Fruit fly (Drosophila melanogaster) whole organism, embryonic: ENCODE measurements around the gene CG44040.

Source experiments
- BtbVII ChIP-seq: fragments of 200-800 bp; sonication (Bioruptor generic); optimal IDR thresholded peaks from 3 replicates; lab custom pipeline; 2017; ENCODE audit warnings: missing biosample characterization, mild to moderate bottlenecking, missing genetic modification characterization
- CG10321 ChIP-seq: fragments of 200-800 bp; sonication (Bioruptor generic); IDR thresholded peaks from 2 replicates; pipeline ENCODE4 v1.3.6; 2022; ENCODE audit warnings: missing biosample characterization, missing genetic modification characterization
- CG10654 ChIP-seq: fragments of 200-800 bp; sonication (Bioruptor generic); optimal IDR thresholded peaks from 2 replicates; lab custom pipeline; 2016; ENCODE audit warnings: missing biosample characterization, missing genetic modification characterization
- CG11723 ChIP-seq: fragments of 200-800 bp; sonication (Bioruptor generic); optimal IDR thresholded peaks from 2 replicates; lab custom pipeline; 2017; ENCODE audit warnings: missing biosample characterization, mild to moderate bottlenecking, missing genetic modification characterization
- CG12104 ChIP-seq: fragments of 200-800 bp; sonication (Bioruptor generic); optimal IDR thresholded peaks from 3 replicates; lab custom pipeline; 2016; ENCODE audit warnings: missing biosample characterization, missing genetic modification characterization
- CG1233 ChIP-seq: fragments of 200-800 bp; sonication (Bioruptor generic); optimal IDR thresholded peaks from 4 replicates; lab custom pipeline; 2018; ENCODE audit warnings: missing biosample characterization, mild to moderate bottlenecking, missing genetic modification characterization
- CG13775 ChIP-seq: fragments of 200-800 bp; sonication (Bioruptor generic); optimal IDR thresholded peaks from 3 replicates; lab custom pipeline; 2017; ENCODE audit warnings: missing biosample characterization, mild to moderate bottlenecking, missing genetic modification characterization
- CG15073 ChIP-seq: fragments of 200-800 bp; sonication (Bioruptor generic); optimal IDR thresholded peaks from 2 replicates; lab custom pipeline; 2016; ENCODE audit warnings: missing biosample characterization, missing genetic modification characterization
- CG1529 ChIP-seq: fragments of 200-800 bp; sonication (Bioruptor generic); optimal IDR thresholded peaks from 3 replicates; lab custom pipeline; 2018; ENCODE audit warnings: missing biosample characterization, missing genetic modification characterization
- CG15601 ChIP-seq: fragments of 200-800 bp; sonication (Bioruptor generic); optimal IDR thresholded peaks from 3 replicates; lab custom pipeline; 2019; ENCODE audit warnings: missing biosample characterization, mild to moderate bottlenecking, missing genetic modification characterization, moderate library complexity
- CG1603 ChIP-seq: fragments of 200-800 bp; sonication (Bioruptor generic); optimal IDR thresholded peaks from 2 replicates; lab custom pipeline; 2019; ENCODE audit warnings: missing biosample characterization, mild to moderate bottlenecking, missing genetic modification characterization, moderate library complexity
- CG17385 ChIP-seq: fragments of 200-800 bp; sonication (Bioruptor generic); optimal IDR thresholded peaks from 3 replicates; lab custom pipeline; 2018; ENCODE audit warnings: missing biosample characterization, mild to moderate bottlenecking, missing genetic modification characterization
- CG17568 ChIP-seq: fragments of 200-800 bp; sonication (Bioruptor generic); optimal IDR thresholded peaks from 2 replicates; lab custom pipeline; 2018; ENCODE audit warnings: missing biosample characterization, mild to moderate bottlenecking, missing genetic modification characterization, moderate library complexity
- CG17829 ChIP-seq: fragments of 200-800 bp; optimal IDR thresholded peaks from 2 replicates; lab custom pipeline; 2019; ENCODE audit warnings: missing biosample characterization, mild to moderate bottlenecking, missing genetic modification characterization, moderate library complexity
- CG1792 ChIP-seq: fragments of 200-800 bp; sonication (Bioruptor generic); optimal IDR thresholded peaks from 2 replicates; lab custom pipeline; 2016; ENCODE audit warnings: missing biosample characterization, missing genetic modification characterization
- CG31441 ChIP-seq: fragments of 200-800 bp; sonication (Bioruptor generic); IDR thresholded peaks from 2 replicates; pipeline ENCODE4 v1.3.6; 2022; ENCODE audit warnings: missing biosample characterization, missing genetic modification characterization
- CG33213 ChIP-seq: fragments of 200-800 bp; sonication (Bioruptor generic); optimal IDR thresholded peaks from 3 replicates; lab custom pipeline; 2016; ENCODE audit warnings: missing biosample characterization, missing genetic modification characterization
- CG6175 ChIP-seq: fragments of 200-800 bp; sonication (Bioruptor generic); IDR thresholded peaks from 3 replicates; pipeline ENCODE4 v1.3.6; 2022; ENCODE audit warnings: missing biosample characterization, missing genetic modification characterization
- CG9437 ChIP-seq: fragments of 200-800 bp; sonication (Bioruptor generic); optimal IDR thresholded peaks from 2 replicates; lab custom pipeline; 2018; ENCODE audit warnings: missing biosample characterization, mild to moderate bottlenecking, missing genetic modification characterization
- CG9727 ChIP-seq: fragments of 200-800 bp; sonication (Bioruptor generic); optimal IDR thresholded peaks from 3 replicates; lab custom pipeline; 2017; ENCODE audit warnings: missing biosample characterization, mild to moderate bottlenecking, missing genetic modification characterization
- Deaf1 ChIP-seq: fragments of 200-800 bp; optimal IDR thresholded peaks from 3 replicates; lab custom pipeline; 2019; ENCODE audit warnings: missing biosample characterization, mild to moderate bottlenecking, missing genetic modification characterization, moderate library complexity
- Dref ChIP-seq: fragments of 200-800 bp; sonication (Bioruptor generic); IDR thresholded peaks from 2 replicates; pipeline ENCODE4 v1.3.6; 2022; ENCODE audit warnings: missing biosample characterization, missing genetic modification characterization
- Ets65A ChIP-seq: fragments of 200-800 bp; sonication (Bioruptor generic); peaks from one replicate; lab custom pipeline; 2016; ENCODE audit warnings: missing biosample characterization, missing genetic modification characterization
- Gug ChIP-seq: fragments of 200-800 bp; sonication (Bioruptor generic); IDR thresholded peaks from 4 replicates; pipeline ENCODE4 v1.3.6; 2022; ENCODE audit warnings: missing biosample characterization, missing genetic modification characterization
- Hr3 ChIP-seq: fragments of 200-800 bp; sonication (Bioruptor generic); optimal IDR thresholded peaks from 3 replicates; lab custom pipeline; 2016; ENCODE audit warnings: missing biosample characterization, missing genetic modification characterization
- Hr78 ChIP-seq, 2 experiments: fragments of 200-800 bp in 1 of 2; fragments of >200 bp in 1 of 2; sonication (Bioruptor generic) in 1 of 2; optimal IDR thresholded peaks; 2 replicates each; lab custom pipeline; 2017 to 2019; ENCODE audit warnings: missing biosample characterization in 2 of 2, missing genetic modification characterization in 2 of 2, mild to moderate bottlenecking in 1 of 2, moderate library complexity in 1 of 2
- Meics ChIP-seq: fragments of 200-800 bp; sonication (Bioruptor generic); optimal IDR thresholded peaks from 2 replicates; lab custom pipeline; 2017; ENCODE audit warnings: missing biosample characterization, mild to moderate bottlenecking, missing genetic modification characterization
- Mes4 ChIP-seq: fragments of 200-800 bp; sonication (Bioruptor generic); optimal IDR thresholded peaks from 2 replicates; lab custom pipeline; 2016; ENCODE audit warnings: missing biosample characterization, missing genetic modification characterization
- Myb ChIP-seq: fragments of 200-800 bp; sonication (Bioruptor generic); optimal IDR thresholded peaks from 2 replicates; lab custom pipeline; 2016; ENCODE audit warnings: missing biosample characterization, missing genetic modification characterization
- Nf-YB ChIP-seq: fragments of 200-800 bp; sonication (Bioruptor generic); optimal IDR thresholded peaks from 3 replicates; lab custom pipeline; 2019; ENCODE audit warnings: missing biosample characterization, mild to moderate bottlenecking, missing genetic modification characterization, moderate library complexity
- NfI ChIP-seq: fragments of 200-800 bp; sonication (Bioruptor generic); optimal IDR thresholded peaks from 3 replicates; lab custom pipeline; 2018; ENCODE audit warnings: missing biosample characterization, mild to moderate bottlenecking, missing genetic modification characterization, moderate library complexity
- Oli ChIP-seq: fragments of 200-800 bp; sonication (Bioruptor generic); optimal IDR thresholded peaks from 2 replicates; lab custom pipeline; 2018; ENCODE audit warnings: missing biosample characterization, mild to moderate bottlenecking, missing genetic modification characterization, moderate library complexity
- Optix ChIP-seq: fragments of 200-800 bp; sonication (Bioruptor generic); IDR thresholded peaks from 3 replicates; pipeline ENCODE4 v1.3.6; 2022; ENCODE audit warnings: missing biosample characterization, missing genetic modification characterization
- Ptx1 ChIP-seq: fragments of 200-800 bp; sonication (Bioruptor generic); IDR thresholded peaks from 2 replicates; pipeline ENCODE4 v1.3.6; 2022; ENCODE audit warnings: missing biosample characterization, missing genetic modification characterization
- Xbp1 ChIP-seq: fragments of 200-800 bp; sonication (Bioruptor generic); optimal IDR thresholded peaks from 3 replicates; lab custom pipeline; 2016; ENCODE audit warnings: missing biosample characterization, mild to moderate bottlenecking, missing genetic modification characterization
- br ChIP-seq: fragments of >200 bp; optimal IDR thresholded peaks from 2 replicates; lab custom pipeline; 2017
- btn ChIP-seq: fragments of 200-800 bp; sonication (Bioruptor generic); optimal IDR thresholded peaks from 2 replicates; lab custom pipeline; 2016; ENCODE audit warnings: missing biosample characterization, missing genetic modification characterization
- ci ChIP-seq: fragments of 200-800 bp; sonication (Bioruptor generic); IDR thresholded peaks from 3 replicates; pipeline ENCODE4 v1.3.6; 2022; ENCODE audit warnings: missing biosample characterization, missing genetic modification characterization
- cwo ChIP-seq: fragments of 200-800 bp; sonication (Bioruptor generic); optimal IDR thresholded peaks from 3 replicates; lab custom pipeline; 2017; ENCODE audit warnings: missing biosample characterization, missing genetic modification characterization, mild to moderate bottlenecking, moderate library complexity, missing genetic modification reagents
- en ChIP-seq: fragments of 200-800 bp; sonication (Bioruptor generic); optimal IDR thresholded peaks from 2 replicates; lab custom pipeline; 2016; ENCODE audit warnings: missing biosample characterization, missing genetic modification characterization
- grn ChIP-seq: fragments of 200-800 bp; sonication (Bioruptor generic); optimal IDR thresholded peaks from 3 replicates; lab custom pipeline; 2017; ENCODE audit warnings: missing biosample characterization, missing genetic modification characterization
- kah ChIP-seq: fragments of 200-800 bp; sonication (Bioruptor generic); optimal IDR thresholded peaks from 2 replicates; lab custom pipeline; 2018; ENCODE audit warnings: missing biosample characterization, mild to moderate bottlenecking, missing genetic modification characterization
- phol ChIP-seq: fragments of 200-800 bp; sonication (Bioruptor generic); optimal IDR thresholded peaks from 3 replicates; lab custom pipeline; 2018; ENCODE audit warnings: missing biosample characterization, mild to moderate bottlenecking, missing genetic modification characterization, moderate library complexity
- row ChIP-seq: fragments of 200-800 bp; sonication (Bioruptor generic); IDR thresholded peaks from 3 replicates; pipeline ENCODE4 v1.3.6; 2022; ENCODE audit warnings: missing biosample characterization, missing genetic modification characterization
- sc ChIP-seq, 3 experiments: fragments of >200 bp in 2 of 3; fragments of 200-800 bp in 1 of 3; sonication (Bioruptor generic) in 1 of 3; optimal IDR thresholded peaks; 2 replicates in 2 of 3; 3 replicates in 1 of 3; lab custom pipeline; 2017; ENCODE audit warnings: mild to moderate bottlenecking in 1 of 3, missing biosample characterization in 1 of 3, missing genetic modification characterization in 1 of 3, missing genetic modification reagents in 1 of 3
- sim ChIP-seq: fragments of 200-800 bp; sonication (Bioruptor generic); IDR thresholded peaks from 2 replicates; pipeline ENCODE4 v1.3.6; 2022; ENCODE audit warnings: missing biosample characterization, missing genetic modification characterization
- slp2 ChIP-seq: fragments of 200-800 bp; sonication (Bioruptor generic); optimal IDR thresholded peaks from 2 replicates; lab custom pipeline; 2016; ENCODE audit warnings: missing biosample characterization, missing genetic modification characterization
- sna ChIP-seq: fragments of 200-800 bp; sonication (Bioruptor generic); IDR thresholded peaks from 2 replicates; pipeline ENCODE4 v1.3.6; 2022; ENCODE audit warnings: missing biosample characterization, missing genetic modification characterization; ENCODE audit not compliant: partially characterized antibody
- toy ChIP-seq: fragments of 200-800 bp; sonication (Bioruptor generic); IDR thresholded peaks from 2 replicates; pipeline ENCODE4 v1.3.6; 2022; ENCODE audit warnings: missing biosample characterization, missing genetic modification characterization

The CG44040 gene

DNA sequence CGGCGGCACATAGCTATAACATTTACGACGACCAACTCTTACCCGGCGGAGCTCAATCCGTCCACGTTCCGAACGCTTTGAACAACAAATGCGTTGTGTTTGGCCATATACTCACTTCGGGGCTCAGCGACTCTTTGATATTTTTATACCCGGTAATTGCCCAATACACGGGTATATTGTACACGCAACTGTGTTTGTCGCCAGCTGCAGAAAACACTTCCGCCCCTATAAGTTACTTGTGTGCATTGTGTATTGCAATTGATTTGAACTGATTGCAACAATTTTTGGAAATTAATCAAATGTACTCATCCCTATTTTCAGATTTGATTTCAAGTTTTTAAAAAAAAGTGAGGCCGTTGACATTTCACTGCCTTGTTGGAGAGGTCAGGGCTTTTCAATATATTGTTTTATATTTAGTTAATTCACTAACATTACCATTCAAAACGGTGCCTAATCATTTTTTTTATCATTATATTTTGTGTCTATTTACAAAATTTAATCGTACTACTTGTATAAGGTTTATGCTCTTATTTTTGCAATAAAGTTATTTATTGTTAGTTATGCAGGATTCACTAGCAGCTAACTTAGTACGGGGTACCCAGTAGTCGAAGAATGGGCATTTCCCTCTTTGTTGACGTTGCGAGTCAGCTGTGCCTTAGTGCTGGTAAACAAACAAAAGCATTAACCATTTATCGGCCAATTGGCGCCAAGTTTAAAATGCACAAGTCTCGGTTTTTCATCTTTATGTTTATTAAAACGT, 22.9 kb downstream of the CG44040 start, which contains the start of gene Nagk (continued):
- TF ChIP-seq CG9437 (GFP tag; lab: Kevin White, UChicago) (peak; percentile 79), Gug (GFP tag; lab: Robert Waterston, UW) (peak; percentile 59; the same call in 2 of the 4 replicates), Myb (GFP tag; lab: Kevin White, UChicago) (peak; percentile 33), NfI (peak; percentile 45), phol (tag; lab: Kevin White, UChicago) (peak; percentile 66), CG6175 (no peak), CG12104 (GFP tag; lab: Kevin White, UChicago) (peak; percentile 77), CG10321 (no peak), Hr78 (GFP tag; optimal IDR thresholded peaks at IDR 0.05; lab: Kevin White, UChicago) (peak in 1 of 2 experiments; percentile 48), CG31441 (GFP tag; lab: Robert Waterston, UW) (peak; percentile 70), CG11723 (GFP tag; lab: Kevin White, UChicago) (peak; percentile 53), BtbVII (peak; percentile 65), CG1529 (GFP tag; lab: Kevin White, UChicago) (peak; percentile 47), CG10654 (GFP tag; lab: Kevin White, UChicago) (peak; percentile 38), CG1792 (GFP tag; lab: Kevin White, UChicago) (peak; percentile 37), CG33213 (peak; percentile 29), Xbp1 (GFP tag; lab: Kevin White, UChicago) (peak; percentile 64), CG17829 (tag; lab: Kevin White, UChicago) (peak; percentile 39), CG13775 (GFP tag; lab: Kevin White, UChicago) (peak; percentile 79), slp2 (peak; percentile 46), Dref (GFP tag; lab: Robert Waterston, UW) (peak; percentile 56), ci (GFP tag; lab: Robert Waterston, UW) (peak; percentile 71), Mes4 (GFP tag; lab: Kevin White, UChicago) (peak; percentile 31), CG15601 (tag; lab: Kevin White, UChicago) (peak; percentile 14), sim (GFP tag; lab: Robert Waterston, UW) (no peak), row (peak; percentile 86), Hr3 (peak; percentile 77), CG17568 (no peak), br (lab: Kevin White, UChicago) (no peak), Ptx1 (GFP tag; lab: Robert Waterston, UW) (0 out of 2 replicates have a peak, but pooled peaks have one; percentile 39), Meics (GFP tag; lab: Kevin White, UChicago) (peak; percentile 81), CG15073 (no peak), btn (GFP tag; lab: Kevin White, UChicago) (peak; percentile 9), CG1233 (peak; percentile 61), Nf-YB (GFP tag; lab: Kevin White, UChicago) (peak; percentile 46), Deaf1 (peak; percentile 50), sc (optimal IDR thresholded peaks at IDR 0.05; lab: Kevin White, UChicago) (no peak), sc (GFP tag; optimal IDR thresholded peaks at IDR 0.05; lab: Kevin White, UChicago) (no peak), Ets65A (GFP tag; lab: Kevin White, UChicago) (peak; percentile 91), Optix (GFP tag; lab: Robert Waterston, UW) (0 out of 3 replicates have a peak, but pooled peaks have one; percentile 17), Oli (peak; percentile 80), sna (GFP tag; lab: Robert Waterston, UW) (no peak), cwo (GFP tag; lab: Kevin White, UChicago) (peak; percentile 56), grn (GFP tag; lab: Kevin White, UChicago) (no peak), kah (GFP tag; lab: Kevin White, UChicago) (no peak), CG17385 (GFP tag; lab: Kevin White, UChicago) (peak; percentile 64), CG1603 (tag; lab: Kevin White, UChicago) (peak; percentile 48), toy (GFP tag; lab: Robert Waterston, UW) (no peak), en (GFP tag; lab: Kevin White, UChicago) (no peak), CG9727 (GFP tag; lab: Kevin White, UChicago) (peak; percentile 84)
